Worm (Caenorhabditis elegans) whole organism, late embryonic: ENCODE results near the gene F54D12.10.

ENCODE experiments used
- C08G9.2 ChIP-seq: sonication (generic microtip); optimal IDR thresholded peaks from 2 replicates; lab custom pipeline; 2016; ENCODE audit warnings: mild to moderate bottlenecking, missing genetic modification characterization, moderate library complexity, missing compliant biosample characterization
- C38D4.7 ChIP-seq: fragments of 200-800 bp; sonication (Bioruptor generic); optimal IDR thresholded peaks from 2 replicates; lab custom pipeline; 2018; ENCODE audit warnings: mild to moderate bottlenecking, missing genetic modification characterization, moderate library complexity, missing compliant biosample characterization
- T23F11.4 ChIP-seq: fragments of 200-800 bp; sonication (Bioruptor generic); optimal IDR thresholded peaks from 2 replicates; lab custom pipeline; 2018; ENCODE audit warnings: mild to moderate bottlenecking, missing genetic modification characterization, missing compliant biosample characterization
- ama-1 ChIP-seq: fragments of 150-350 bp; optimal IDR thresholded peaks from 2 replicates; lab custom pipeline; 2014
- ceh-14 ChIP-seq: sonication (generic microtip); optimal IDR thresholded peaks from 2 replicates; lab custom pipeline; 2016; ENCODE audit warnings: missing genotype, missing genetic modification characterization, missing compliant biosample characterization
- ceh-2 ChIP-seq: sonication (generic microtip); optimal IDR thresholded peaks from 2 replicates; lab custom pipeline; 2016; ENCODE audit warnings: missing genotype, missing genetic modification characterization, missing compliant biosample characterization
- ceh-24 ChIP-seq: sonication (generic microtip); optimal IDR thresholded peaks from 2 replicates; lab custom pipeline; 2016; ENCODE audit warnings: mild to moderate bottlenecking, missing genetic modification characterization, missing compliant biosample characterization
- ceh-30 ChIP-seq: fragments of 150-350 bp; optimal IDR thresholded peaks from 2 replicates; lab custom pipeline; 2014; ENCODE audit warnings: missing biosample characterization, missing genetic modification characterization
- ceh-31 ChIP-seq: sonication (generic microtip); optimal IDR thresholded peaks from 2 replicates; lab custom pipeline; 2016; ENCODE audit warnings: missing genetic modification characterization, missing compliant biosample characterization
- ceh-48 ChIP-seq: sonication (generic microtip); optimal IDR thresholded peaks from 2 replicates; lab custom pipeline; 2016; ENCODE audit warnings: missing genetic modification characterization, inconsistent platforms, missing compliant biosample characterization
- dve-1 ChIP-seq: sonication (generic microtip); optimal IDR thresholded peaks from 2 replicates; lab custom pipeline; 2017; ENCODE audit warnings: antibody characterized with exemption, mild to moderate bottlenecking, missing genetic modification characterization, missing compliant biosample characterization
- elt-2 ChIP-seq: sonication (generic microtip); optimal IDR thresholded peaks from 2 replicates; lab custom pipeline; 2016; ENCODE audit warnings: missing genetic modification reagents, missing genetic modification characterization, missing compliant biosample characterization
- elt-4 ChIP-seq: sonication (generic microtip); optimal IDR thresholded peaks from 2 replicates; lab custom pipeline; 2016; ENCODE audit warnings: missing genetic modification characterization, missing compliant biosample characterization
- fkh-6 ChIP-seq: sonication (generic microtip); optimal IDR thresholded peaks from 2 replicates; lab custom pipeline; 2016; ENCODE audit warnings: missing genetic modification characterization, missing compliant biosample characterization
- hlh-13 ChIP-seq: fragments of 200-800 bp; sonication (Bioruptor generic); optimal IDR thresholded peaks from 2 replicates; lab custom pipeline; 2018; ENCODE audit warnings: mild to moderate bottlenecking, missing genetic modification characterization, missing compliant biosample characterization
- hlh-15 ChIP-seq: sonication (generic microtip); optimal IDR thresholded peaks from 2 replicates; lab custom pipeline; 2016; ENCODE audit warnings: missing genetic modification characterization, missing compliant biosample characterization
- hlh-6 ChIP-seq: sonication (generic microtip); optimal IDR thresholded peaks from 2 replicates; lab custom pipeline; 2016; ENCODE audit warnings: missing genotype, missing genetic modification characterization, missing compliant biosample characterization
- lin-11 ChIP-seq: fragments of 200-800 bp; sonication (Bioruptor generic); optimal IDR thresholded peaks from 2 replicates; lab custom pipeline; 2018; ENCODE audit warnings: mild to moderate bottlenecking, missing genetic modification characterization, missing compliant biosample characterization
- madf-2 ChIP-seq: sonication (generic microtip); optimal IDR thresholded peaks from 2 replicates; lab custom pipeline; 2017; ENCODE audit warnings: missing genetic modification characterization, missing compliant biosample characterization
- nhr-11 ChIP-seq: fragments of 150-350 bp; optimal IDR thresholded peaks from 2 replicates; lab custom pipeline; 2014; ENCODE audit warnings: missing biosample characterization, missing genetic modification characterization
- odd-2 ChIP-seq: sonication (generic microtip); optimal IDR thresholded peaks from 2 replicates; lab custom pipeline; 2017; ENCODE audit warnings: antibody characterized with exemption, mild to moderate bottlenecking, missing genetic modification characterization, missing compliant biosample characterization
- pat-9 ChIP-seq: fragments of 200-800 bp; sonication (Bioruptor generic); optimal IDR thresholded peaks from 2 replicates; lab custom pipeline; 2018; ENCODE audit warnings: mild to moderate bottlenecking, missing genetic modification characterization, moderate library complexity, missing compliant biosample characterization
- pha-2 ChIP-seq: sonication (generic microtip); optimal IDR thresholded peaks from 2 replicates; lab custom pipeline; 2017; ENCODE audit warnings: mild to moderate bottlenecking, missing genetic modification characterization, missing compliant biosample characterization
- pha-4 ChIP-seq: fragments of 150-350 bp; optimal IDR thresholded peaks from 2 replicates; lab custom pipeline; 2018; ENCODE audit warnings: missing biosample characterization, missing genetic modification reagents, missing genetic modification characterization
- ref-2 ChIP-seq: sonication (generic microtip); optimal IDR thresholded peaks from 2 replicates; lab custom pipeline; 2016; ENCODE audit warnings: missing genetic modification characterization, missing compliant biosample characterization
- rnt-1 ChIP-seq: sonication (generic microtip); optimal IDR thresholded peaks from 2 replicates; lab custom pipeline; 2016; ENCODE audit warnings: missing genetic modification characterization, missing compliant biosample characterization
- sdc-2 ChIP-seq: sonication (generic microtip); optimal IDR thresholded peaks from 2 replicates; lab custom pipeline; 2016; ENCODE audit warnings: missing genotype, missing genetic modification characterization, missing compliant biosample characterization
- unc-3 ChIP-seq, 2 experiments: fragments of 200-800 bp in 1 of 2; sonication (Bioruptor generic) in 1 of 2; sonication (generic microtip) in 1 of 2; conservative IDR thresholded peaks in 1 of 2; optimal IDR thresholded peaks in 1 of 2; 2 replicates each; pipeline versions ENCODE4 v1.3.6 to Lab custom; 2016 to 2022; ENCODE audit warnings: missing compliant biosample characterization in 2 of 2, missing genetic modification characterization in 2 of 2, missing genetic modification reagents in 1 of 2
- unc-42 ChIP-seq: sonication (generic microtip); optimal IDR thresholded peaks from 2 replicates; lab custom pipeline; 2016; ENCODE audit warnings: missing genotype, missing genetic modification characterization, missing compliant biosample characterization
- unc-55 ChIP-seq: sonication (generic microtip); optimal IDR thresholded peaks from 2 replicates; lab custom pipeline; 2017; ENCODE audit warnings: missing biosample characterization, missing genetic modification reagents, missing genetic modification characterization

Gene F54D12.10

DNA sequence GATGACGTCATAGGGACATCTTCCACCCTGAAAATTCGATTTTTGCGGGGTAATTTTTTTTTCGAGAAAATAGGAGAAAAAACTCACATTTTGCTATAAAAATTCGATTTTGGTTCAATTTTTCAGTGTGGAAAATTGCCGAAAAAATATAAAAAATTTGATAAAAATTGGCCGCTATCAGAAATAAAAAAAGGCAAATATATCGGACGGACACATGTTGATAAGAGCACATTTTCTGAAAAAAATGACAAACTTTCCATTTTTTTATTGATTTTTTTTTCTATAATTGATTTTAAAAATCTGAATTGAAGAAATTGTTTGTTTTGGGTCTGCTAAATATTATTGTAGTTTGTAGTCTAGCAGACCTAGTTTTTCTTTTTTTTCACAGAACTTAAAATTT, 22.7 kb downstream of the F54D12.10 start, which contains the start of gene C13A10.1:
C13A10.1 (minus strand) TSS at position 170 of the 400 bp plus-strand sequence.
- TF ChIP-seq ceh-30 = no peak
- TF ChIP-seq odd-2 (tag; lab: Kevin White, UChicago) = no peak
- no peak for TF ChIP-seq C08G9.2
- peak; percentile 39 for TF ChIP-seq elt-2 (tag; lab: Kevin White, UChicago)

ce11 chrII:1344524-1345119, 33.5 kb downstream of the F54D12.10 start:
- no peak for TF ChIP-seq dve-1 (tag; lab: Kevin White, UChicago)
- no peak for TF ChIP-seq rnt-1 (tag; lab: Kevin White, UChicago)
- no peak for TF ChIP-seq ama-1 (lab: Kevin White, UChicago)
- no peak for TF ChIP-seq T23F11.4 (GFP tag; lab: Kevin White, UChicago)
- TF ChIP-seq ref-2 (tag; lab: Kevin White, UChicago) = no peak
- no peak for TF ChIP-seq sdc-2 (tag; lab: Kevin White, UChicago)
- no peak for TF ChIP-seq elt-4
- no peak for TF ChIP-seq hlh-13 (GFP tag; lab: Kevin White, UChicago)
- no peak for TF ChIP-seq C38D4.7 (GFP tag; lab: Kevin White, UChicago)
- no peak for TF ChIP-seq ceh-48 (tag; lab: Kevin White, UChicago)
- TF ChIP-seq odd-2 (tag; lab: Kevin White, UChicago) = no peak

DNA sequence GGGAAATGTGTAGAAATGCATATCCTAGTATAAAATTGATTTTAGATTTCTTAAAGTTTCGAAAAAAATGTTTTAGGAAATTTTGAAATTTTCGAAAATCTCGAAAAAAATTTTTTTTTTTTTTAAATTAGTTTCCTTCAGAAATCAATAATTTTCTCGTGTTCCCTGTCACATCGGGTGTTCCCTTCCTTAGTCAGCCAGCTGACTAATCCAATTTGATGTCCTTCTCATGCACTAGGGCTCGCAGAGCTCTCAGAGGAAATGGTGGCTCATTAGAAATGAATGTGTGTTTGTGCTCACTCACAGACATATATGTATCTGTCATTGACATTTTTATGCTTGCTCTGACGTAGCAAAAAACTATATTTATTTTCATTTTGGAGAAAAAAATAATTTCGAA, 34.4 kb downstream of the F54D12.10 start:
- TF ChIP-seq unc-42 (tag; lab: Kevin White, UChicago) (peak; percentile 78), ref-2 (tag; lab: Kevin White, UChicago) (no peak), ceh-48 (tag; lab: Kevin White, UChicago) (peak; percentile 43)

DNA sequence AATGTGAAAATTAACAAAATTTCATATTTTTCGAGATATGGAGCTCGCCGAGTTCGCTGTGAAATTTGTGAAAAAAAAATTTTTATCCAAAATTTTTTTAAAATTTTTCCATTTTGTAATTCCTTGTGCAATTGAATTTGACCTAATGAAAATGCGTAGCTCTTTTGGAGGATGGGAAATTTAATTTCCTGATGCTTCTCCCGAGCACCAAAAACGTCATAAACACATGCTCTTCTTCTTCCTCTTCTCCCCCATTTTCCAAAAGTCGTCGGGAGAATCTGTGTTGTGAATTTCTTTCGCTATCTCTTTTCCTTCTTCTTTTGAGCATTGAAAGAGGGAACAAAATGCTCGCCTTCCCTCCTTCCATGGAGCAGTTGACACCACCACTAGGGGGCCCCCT, 36.7 kb downstream of the F54D12.10 start:
- TF ChIP-seq fkh-6 (tag; lab: Kevin White, UChicago) (no peak), ceh-48 (tag; lab: Kevin White, UChicago) (peak; percentile 90), lin-11 (tag; lab: Kevin White, UChicago) (no peak), ceh-2 (no peak), pat-9 (no peak), hlh-6 (tag; lab: Kevin White, UChicago) (no peak), unc-42 (tag; lab: Kevin White, UChicago) (peak; percentile 99), ref-2 (tag; lab: Kevin White, UChicago) (no peak), ceh-31 (tag; lab: Kevin White, UChicago) (peak; percentile 28)

ce11 chrII:1340049-1340448, 38.1 kb downstream of the F54D12.10 start:
- no peak for TF ChIP-seq ceh-14 (tag; lab: Kevin White, UChicago)
- TF ChIP-seq pha-4 (tag; lab: Kevin White, UChicago) = no peak
- no peak for TF ChIP-seq madf-2 (tag; lab: Kevin White, UChicago)
- TF ChIP-seq ceh-24 = no peak

DNA sequence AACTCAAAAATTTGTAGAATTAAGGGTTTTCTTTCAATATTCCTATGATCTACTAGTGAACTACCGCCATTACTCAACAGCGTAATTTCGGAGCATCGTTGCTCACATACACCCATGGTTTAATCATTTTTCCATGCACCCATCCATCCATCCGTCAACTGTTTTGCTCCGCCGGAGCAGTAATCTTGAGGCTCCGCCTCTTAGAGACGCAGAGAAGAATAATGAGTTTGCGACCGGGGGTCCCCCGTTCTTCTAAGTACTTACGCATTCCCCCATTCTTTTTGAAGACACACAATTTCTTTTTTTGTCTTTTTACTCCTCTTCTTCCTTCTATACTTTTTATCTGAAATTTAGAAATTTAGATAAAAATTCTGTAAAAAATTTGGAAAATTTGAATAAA, 40.0 kb downstream of the F54D12.10 start:
- TF ChIP-seq pha-2 (tag; lab: Kevin White, UChicago) (no peak), ceh-30 (no peak), unc-55 (no peak), hlh-15 (tag; lab: Kevin White, UChicago) (no peak), ceh-14 (tag; lab: Kevin White, UChicago) (peak; percentile 38)

DNA sequence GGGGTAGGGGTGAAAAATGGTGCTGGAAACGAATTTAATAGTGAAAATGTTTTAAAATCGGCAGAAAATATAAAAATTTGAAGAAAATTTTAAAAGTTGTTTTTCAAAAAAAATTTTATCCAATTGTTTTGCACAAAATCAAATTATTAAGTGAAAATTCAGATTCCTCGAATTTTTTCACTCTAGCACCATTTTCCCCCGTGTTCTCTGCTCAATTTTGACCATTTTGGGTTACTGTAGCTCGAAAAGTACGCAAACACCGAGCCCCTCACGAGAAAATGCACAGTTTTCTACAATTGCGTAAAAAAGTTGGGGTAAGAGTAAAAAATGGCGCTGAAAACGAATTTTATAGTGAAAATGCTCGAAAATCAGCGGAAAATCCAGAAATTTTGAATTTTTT, 48.3 kb downstream of the F54D12.10 start:
- TF ChIP-seq ceh-2 (no peak), unc-55 (no peak), unc-3 (GFP tag; conservative IDR thresholded peaks at IDR 0.05; lab: Robert Waterston, UW) (no peak), unc-3 (tag; optimal IDR thresholded peaks at IDR 0.05; lab: Kevin White, UChicago) (no peak), nhr-11 (tag; lab: Kevin White, UChicago) (no peak)
- TF ChIP-seq, all 69 proteins: peak for 0
